Worm (Caenorhabditis elegans): ENCODE data around the gene fum-1.

- TF ChIP-seq ZK546.5 (tag; optimal IDR thresholded peaks at IDR 0.05) (no peak), unc-62 (GFP tag; optimal IDR thresholded peaks at IDR 0.05) (no peak), fos-1 (tag; optimal IDR thresholded peaks at IDR 0.05) (no peak), snpc-4 (tag; optimal IDR thresholded peaks at IDR 0.05) (no peak), nhr-77 (tag; optimal IDR thresholded peaks at IDR 0.05) (no peak), crh-2 (tag; optimal IDR thresholded peaks at IDR 0.05) (no peak)
Observed at ce11 chrIII:7462295-7462694, 3.1 kb upstream of the fum-1 start, which contains the start of gene fipr-20.
